Fruit fly (Drosophila melanogaster) whole organism, prepupa: ENCODE results near the gene CG15262.

ENCODE experiments used
- CG16779 ChIP-seq: fragments of 200-800 bp; sonication (Bioruptor generic); optimal IDR thresholded peaks from 3 replicates; lab custom pipeline; 2017; ENCODE audit warnings: missing biosample characterization, mild to moderate bottlenecking, missing genetic modification characterization
- CG8119 ChIP-seq: fragments of 200-800 bp; sonication (Bioruptor generic); IDR thresholded peaks from 3 replicates; pipeline ENCODE4 v1.3.6; 2022; ENCODE audit warnings: missing biosample characterization, missing genetic modification characterization
- Smox ChIP-seq: fragments of 200-800 bp; sonication (Bioruptor generic); optimal IDR thresholded peaks from 3 replicates; lab custom pipeline; 2016; ENCODE audit warnings: missing biosample characterization, missing genetic modification characterization
- achi ChIP-seq: fragments of 200-800 bp; sonication (Bioruptor generic); optimal IDR thresholded peaks from 3 replicates; lab custom pipeline; 2016; ENCODE audit warnings: missing biosample characterization, missing genetic modification characterization
- fkh ChIP-seq: fragments of 200-800 bp; sonication (Bioruptor generic); optimal IDR thresholded peaks from 3 replicates; lab custom pipeline; 2017; ENCODE audit warnings: missing biosample characterization, mild to moderate bottlenecking, missing genetic modification characterization, moderate library complexity

DNA sequence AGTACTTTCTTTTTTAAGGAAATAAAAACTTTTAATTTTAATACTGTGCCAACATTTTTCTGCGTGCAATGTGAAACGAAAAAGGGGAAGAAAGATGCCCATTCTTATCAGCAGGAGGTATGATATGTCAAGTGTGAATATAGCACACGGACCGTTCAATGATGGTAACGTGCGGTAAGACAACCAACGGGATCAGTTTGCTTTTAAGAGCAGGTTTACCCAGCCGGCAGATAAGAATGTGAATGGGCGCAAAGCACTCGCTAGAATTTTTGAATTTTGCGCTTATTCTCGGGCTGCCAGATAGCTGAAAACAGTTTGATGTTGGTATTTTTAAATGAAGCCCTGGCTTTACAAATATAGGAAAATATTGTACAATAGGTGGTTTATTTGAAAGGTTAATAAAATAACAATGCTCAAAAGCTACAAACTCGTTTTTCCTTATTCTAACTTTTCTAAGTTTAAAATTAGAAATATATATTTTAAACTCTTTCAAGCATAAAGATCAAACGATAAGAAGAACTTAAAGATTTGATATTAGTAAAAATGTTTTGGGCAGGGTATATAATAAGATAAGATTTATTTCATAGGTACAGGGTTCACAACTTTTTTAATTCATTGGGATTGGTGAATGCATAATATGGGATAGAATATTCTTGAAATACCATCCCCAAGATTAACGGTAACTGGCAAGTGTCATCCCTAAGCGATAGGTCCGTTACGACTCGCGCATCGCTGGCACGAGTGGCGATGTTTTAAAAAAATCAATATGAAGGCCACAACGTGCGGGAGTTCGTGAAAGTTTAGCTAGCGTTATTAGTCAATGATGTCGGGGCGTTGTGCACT, 49.2 kb upstream of the CG15262 start, which contains the start of gene dao:
- TF ChIP-seq achi (GFP tag; lab: Kevin White, UChicago), result no peak
- no peak for TF ChIP-seq CG8119 (GFP tag; lab: Robert Waterston, UW)
- no peak for TF ChIP-seq fkh
- TF ChIP-seq CG16779 (tag; lab: Kevin White, UChicago), result no peak
- TF ChIP-seq Smox (GFP tag; lab: Kevin White, UChicago), result no peak
